Worm (Caenorhabditis elegans) whole organism, late embryonic: ENCODE data around the gene tnt-2.

Source experiments
- ama-1 ChIP-seq: fragments of 150-350 bp; optimal IDR thresholded peaks from 2 replicates; lab custom pipeline; 2014
- ceh-14 ChIP-seq: sonication (generic microtip); optimal IDR thresholded peaks from 2 replicates; lab custom pipeline; 2016; ENCODE audit warnings: missing genotype, missing genetic modification characterization, missing compliant biosample characterization
- elt-2 ChIP-seq: sonication (generic microtip); optimal IDR thresholded peaks from 2 replicates; lab custom pipeline; 2016; ENCODE audit warnings: missing genetic modification reagents, missing genetic modification characterization, missing compliant biosample characterization
- ets-4 ChIP-seq: sonication (generic microtip); optimal IDR thresholded peaks from 2 replicates; lab custom pipeline; 2016; ENCODE audit warnings: missing genetic modification characterization, missing compliant biosample characterization
- pag-3 ChIP-seq: sonication (generic microtip); optimal IDR thresholded peaks from 2 replicates; lab custom pipeline; 2016; ENCODE audit warnings: missing compliant biosample characterization, missing genetic modification characterization, borderline replicate concordance
- ref-2 ChIP-seq: sonication (generic microtip); optimal IDR thresholded peaks from 2 replicates; lab custom pipeline; 2016; ENCODE audit warnings: missing genetic modification characterization, missing compliant biosample characterization
- ttx-3 ChIP-seq: sonication (generic microtip); optimal IDR thresholded peaks from 2 replicates; lab custom pipeline; 2016; ENCODE audit warnings: missing genetic modification reagents, missing genetic modification characterization, missing compliant biosample characterization
- unc-86 ChIP-seq: sonication (generic microtip); optimal IDR thresholded peaks from 2 replicates; lab custom pipeline; 2016; ENCODE audit warnings: missing genetic modification characterization, missing compliant biosample characterization

- TF ChIP-seq ets-4 (tag; lab: Kevin White, UChicago): no peak
- no peak for TF ChIP-seq ttx-3
- no peak for TF ChIP-seq pag-3 (tag; lab: Kevin White, UChicago)
- no peak for TF ChIP-seq elt-2 (tag; lab: Kevin White, UChicago)
- TF ChIP-seq unc-86: no peak
- TF ChIP-seq ceh-14 (tag; lab: Kevin White, UChicago): no peak
- TF ChIP-seq ref-2 (tag; lab: Kevin White, UChicago): no peak
- TF ChIP-seq ama-1 (lab: Kevin White, UChicago): no peak
Measured at ce11 chrX:8727306-8727705, 4.0 kb upstream of the tnt-2 start, which contains the start of gene EGAP4.1.
